Worm (Caenorhabditis elegans) whole organism, mixed stage, embryonic: Measurements from ENCODE around the gene Y40C5A.4.

ENCODE experiments used
- ceh-43 ChIP-seq: fragments of 200-800 bp; sonication (Bioruptor generic); optimal IDR thresholded peaks from 2 replicates; lab custom pipeline; 2018; ENCODE audit warnings: mild to moderate bottlenecking, missing genetic modification characterization, moderate library complexity, missing compliant biosample characterization
- nhr-237 ChIP-seq: fragments of 150-350 bp; optimal IDR thresholded peaks from 2 replicates; lab custom pipeline; 2014; ENCODE audit warnings: missing biosample characterization, missing genetic modification characterization
- unc-62 ChIP-seq: fragments of 150-350 bp; optimal IDR thresholded peaks from 2 replicates; lab custom pipeline; 2014; ENCODE audit warnings: missing biosample characterization, missing genetic modification reagents, missing genetic modification characterization

DNA sequence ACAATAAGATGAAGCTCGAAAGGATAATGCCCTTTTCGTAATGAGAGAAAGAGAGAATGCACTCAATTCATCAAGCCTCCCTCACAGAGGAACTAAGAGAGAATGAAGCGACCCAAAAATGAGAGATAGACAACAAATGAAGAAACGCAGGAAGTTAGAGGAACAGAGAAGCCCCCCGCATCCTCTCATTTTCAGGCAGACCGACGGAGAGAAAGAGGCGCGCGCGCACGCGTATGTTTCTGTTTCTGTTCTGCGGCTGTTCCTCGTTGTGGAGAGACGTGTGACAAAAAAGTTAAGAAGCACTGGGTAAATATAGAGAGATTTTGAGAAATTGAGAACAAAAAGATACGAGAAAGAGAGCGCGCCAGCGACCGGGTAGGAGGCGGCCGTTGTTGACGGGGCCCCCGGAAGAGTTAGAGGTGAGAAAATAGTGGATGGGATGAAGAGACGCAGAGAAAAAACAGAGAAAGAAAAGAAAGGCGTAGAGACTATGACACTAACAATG, 44.9 kb downstream of the Y40C5A.4 start:
- TF ChIP-seq ceh-43 (GFP tag; lab: Kevin White, UChicago), result no peak
- peak; percentile 70 for TF ChIP-seq unc-62 (GFP tag; lab: Kevin White, UChicago)
- peak; percentile 63 for TF ChIP-seq nhr-237 (tag; lab: Kevin White, UChicago)
